Fruit fly (Drosophila melanogaster) whole organism, embryonic: Measurements from ENCODE around the gene CG14650.

Experiments used
- Antp ChIP-seq: fragments of 200-800 bp; sonication (Bioruptor generic); optimal IDR thresholded peaks from 3 replicates; lab custom pipeline; 2016; ENCODE audit warnings: missing biosample characterization, missing genetic modification characterization
- Atf-2 ChIP-seq: fragments of 200-800 bp; sonication (Bioruptor generic); optimal IDR thresholded peaks from 2 replicates; lab custom pipeline; 2016; ENCODE audit warnings: missing biosample characterization, missing genetic modification characterization
- B-H2 ChIP-seq: fragments of 200-800 bp; sonication (Bioruptor generic); optimal IDR thresholded peaks from 2 replicates; lab custom pipeline; 2018; ENCODE audit warnings: missing biosample characterization, mild to moderate bottlenecking, missing genetic modification characterization
- Bdp1 ChIP-seq: fragments of 200-800 bp; sonication (Bioruptor generic); optimal IDR thresholded peaks from 3 replicates; lab custom pipeline; 2016; ENCODE audit warnings: missing biosample characterization, missing genetic modification characterization
- CG10147 ChIP-seq: fragments of 200-800 bp; sonication (Bioruptor generic); optimal IDR thresholded peaks from 2 replicates; lab custom pipeline; 2019; ENCODE audit warnings: missing biosample characterization, mild to moderate bottlenecking, missing genetic modification characterization, moderate library complexity
- CG1024 ChIP-seq: fragments of 200-800 bp; sonication (Bioruptor generic); IDR thresholded peaks from 2 replicates; pipeline ENCODE4 v1.3.6; 2022; ENCODE audit warnings: missing biosample characterization, missing genetic modification characterization
- CG12071 ChIP-seq: fragments of 200-800 bp; sonication (Bioruptor generic); optimal IDR thresholded peaks from 3 replicates; lab custom pipeline; 2018; ENCODE audit warnings: missing biosample characterization, mild to moderate bottlenecking, missing genetic modification characterization
- CG12236 ChIP-seq: fragments of 200-800 bp; sonication (Bioruptor generic); optimal IDR thresholded peaks from 2 replicates; lab custom pipeline; 2016; ENCODE audit warnings: missing biosample characterization, missing genetic modification characterization
- CG12391 ChIP-seq: fragments of 200-800 bp; sonication (Bioruptor generic); optimal IDR thresholded peaks from 3 replicates; lab custom pipeline; 2018; ENCODE audit warnings: missing biosample characterization, mild to moderate bottlenecking, missing genetic modification characterization, moderate library complexity
- CG13123 ChIP-seq: fragments of 200-800 bp; sonication (Bioruptor generic); optimal IDR thresholded peaks from 2 replicates; lab custom pipeline; 2016; ENCODE audit warnings: missing biosample characterization, missing genetic modification characterization
- CG15011 ChIP-seq: fragments of 200-800 bp; sonication (Bioruptor generic); optimal IDR thresholded peaks from 3 replicates; lab custom pipeline; 2018; ENCODE audit warnings: missing biosample characterization, mild to moderate bottlenecking, missing genetic modification characterization
- CG15269 ChIP-seq: fragments of 200-800 bp; sonication (Bioruptor generic); optimal IDR thresholded peaks from 2 replicates; lab custom pipeline; 2018; ENCODE audit warnings: missing biosample characterization, mild to moderate bottlenecking, missing genetic modification characterization, moderate library complexity
- CG15514 ChIP-seq: fragments of 200-800 bp; sonication (Bioruptor generic); optimal IDR thresholded peaks from 3 replicates; lab custom pipeline; 2017; ENCODE audit warnings: missing biosample characterization, missing genetic modification characterization, mild to moderate bottlenecking, moderate library complexity, missing genetic modification reagents
- CG17385 ChIP-seq: fragments of 200-800 bp; sonication (Bioruptor generic); optimal IDR thresholded peaks from 3 replicates; lab custom pipeline; 2018; ENCODE audit warnings: missing biosample characterization, mild to moderate bottlenecking, missing genetic modification characterization
- CG18619 ChIP-seq: fragments of 200-800 bp; sonication (Bioruptor generic); optimal IDR thresholded peaks from 3 replicates; lab custom pipeline; 2017; ENCODE audit warnings: missing biosample characterization, mild to moderate bottlenecking, missing genetic modification characterization
- CG3281 ChIP-seq: fragments of 200-800 bp; sonication (Bioruptor generic); optimal IDR thresholded peaks from 3 replicates; lab custom pipeline; 2017; ENCODE audit warnings: missing biosample characterization, mild to moderate bottlenecking, missing genetic modification characterization
- CG4282 ChIP-seq: fragments of 200-800 bp; sonication (Bioruptor generic); optimal IDR thresholded peaks from 2 replicates; lab custom pipeline; 2016; ENCODE audit warnings: missing biosample characterization, missing genetic modification characterization
- CG4360 ChIP-seq: fragments of 200-800 bp; sonication (Bioruptor generic); IDR thresholded peaks from 2 replicates; pipeline ENCODE4 v1.3.6; 2022; ENCODE audit warnings: missing biosample characterization, missing genetic modification characterization
- CG6254 ChIP-seq: fragments of 200-800 bp; sonication (Bioruptor generic); optimal IDR thresholded peaks from 3 replicates; lab custom pipeline; 2017; ENCODE audit warnings: mild to moderate bottlenecking, missing biosample characterization, missing genetic modification reagents, missing genetic modification characterization
- CG6272 ChIP-seq: fragments of 200-800 bp; sonication (Bioruptor generic); IDR thresholded peaks from 2 replicates; pipeline ENCODE4 v1.3.6; 2022; ENCODE audit warnings: missing biosample characterization, missing genetic modification characterization
- CG8290 ChIP-seq, 3 experiments: fragments of 200-800 bp; sonication (Bioruptor generic); optimal IDR thresholded peaks; 2 replicates each; lab custom pipeline; 2016 to 2019; ENCODE audit warnings: missing biosample characterization in 3 of 3, missing genetic modification characterization in 3 of 3, mild to moderate bottlenecking in 2 of 3, moderate library complexity in 1 of 3
- CG8944 ChIP-seq: fragments of 200-800 bp; sonication (Bioruptor generic); optimal IDR thresholded peaks from 3 replicates; lab custom pipeline; 2016; ENCODE audit warnings: missing biosample characterization, missing genetic modification characterization
- Dip2 ChIP-seq: fragments of 200-800 bp; sonication (Bioruptor generic); IDR thresholded peaks from 2 replicates; pipeline ENCODE4 v1.3.6; 2022; ENCODE audit warnings: missing biosample characterization, missing genetic modification characterization
- Dll ChIP-seq: fragments of 200-800 bp; sonication (Bioruptor generic); IDR thresholded peaks from 4 replicates; pipeline ENCODE4 v1.3.6; 2022; ENCODE audit warnings: missing biosample characterization, missing genetic modification characterization; ENCODE audit not compliant: partially characterized antibody
- Lhr ChIP-seq: fragments of 200-800 bp; sonication (Bioruptor generic); optimal IDR thresholded peaks from 3 replicates; lab custom pipeline; 2017; ENCODE audit warnings: mild to moderate bottlenecking, missing biosample characterization, missing genetic modification reagents, missing genetic modification characterization
- Meics ChIP-seq: fragments of 200-800 bp; sonication (Bioruptor generic); optimal IDR thresholded peaks from 2 replicates; lab custom pipeline; 2017; ENCODE audit warnings: missing biosample characterization, mild to moderate bottlenecking, missing genetic modification characterization
- Mes4 ChIP-seq: fragments of 200-800 bp; sonication (Bioruptor generic); optimal IDR thresholded peaks from 2 replicates; lab custom pipeline; 2016; ENCODE audit warnings: missing biosample characterization, missing genetic modification characterization
- NC2β ChIP-seq: fragments of 200-800 bp; sonication (Bioruptor generic); optimal IDR thresholded peaks from 2 replicates; lab custom pipeline; 2016; ENCODE audit warnings: missing biosample characterization, missing genetic modification characterization
- Scr ChIP-seq: fragments of 200-800 bp; sonication (Bioruptor generic); IDR thresholded peaks from 2 replicates; pipeline ENCODE4 v1.3.6; 2022; ENCODE audit warnings: missing biosample characterization, missing genetic modification characterization; ENCODE audit not compliant: partially characterized antibody
- Sox102F ChIP-seq: fragments of 200-800 bp; sonication (Bioruptor generic); optimal IDR thresholded peaks from 2 replicates; lab custom pipeline; 2018; ENCODE audit warnings: missing biosample characterization, mild to moderate bottlenecking, missing genetic modification characterization, moderate library complexity
- ab ChIP-seq: fragments of 200-800 bp; sonication (Bioruptor generic); optimal IDR thresholded peaks from 2 replicates; lab custom pipeline; 2016; ENCODE audit warnings: missing biosample characterization, missing genetic modification characterization
- ap ChIP-seq: fragments of 200-800 bp; sonication (Bioruptor generic); IDR thresholded peaks from 2 replicates; pipeline ENCODE4 v1.3.6; 2022; ENCODE audit warnings: missing biosample characterization, missing genetic modification characterization
- bowl ChIP-seq: fragments of 200-800 bp; sonication (Bioruptor generic); IDR thresholded peaks from 2 replicates; pipeline ENCODE4 v1.3.6; 2022; ENCODE audit warnings: missing biosample characterization, missing genetic modification characterization
- cad ChIP-seq: fragments of >200 bp; optimal IDR thresholded peaks from 2 replicates; lab custom pipeline; 2017; ENCODE audit warnings: missing biosample characterization, missing genetic modification characterization
- chinmo ChIP-seq: fragments of 200-800 bp; sonication (Bioruptor generic); IDR thresholded peaks from 4 replicates; pipeline ENCODE4 v1.3.6; 2022; ENCODE audit warnings: missing biosample characterization, missing genetic modification characterization; ENCODE audit not compliant: partially characterized antibody
- dysf ChIP-seq: fragments of 200-800 bp; sonication (Bioruptor generic); IDR thresholded peaks from 3 replicates; pipeline ENCODE4 v1.3.6; 2022; ENCODE audit warnings: missing biosample characterization, missing genetic modification characterization
- gro ChIP-seq: fragments of 200-800 bp; sonication (Bioruptor generic); optimal IDR thresholded peaks from 2 replicates; lab custom pipeline; 2016; ENCODE audit warnings: missing biosample characterization, missing genetic modification characterization
- gt ChIP-seq: fragments of 200-800 bp; sonication (Bioruptor generic); IDR thresholded peaks from 2 replicates; pipeline ENCODE4 v1.3.6; 2022; ENCODE audit warnings: missing biosample characterization, missing genetic modification characterization
- hth ChIP-seq: fragments of >200 bp; optimal IDR thresholded peaks from 2 replicates; lab custom pipeline; 2017; ENCODE audit warnings: inconsistent platforms
- kay ChIP-seq: fragments of 200-800 bp; sonication (Bioruptor generic); optimal IDR thresholded peaks from 2 replicates; lab custom pipeline; 2016; ENCODE audit warnings: missing biosample characterization, missing genetic modification characterization
- kni ChIP-seq: fragments of 200-800 bp; sonication (Bioruptor generic); optimal IDR thresholded peaks from 3 replicates; lab custom pipeline; 2017; ENCODE audit warnings: mild to moderate bottlenecking, missing biosample characterization, missing genetic modification reagents, missing genetic modification characterization
- mirr ChIP-seq: fragments of 200-800 bp; sonication (Bioruptor generic); optimal IDR thresholded peaks from 3 replicates; lab custom pipeline; 2018; ENCODE audit warnings: missing biosample characterization, mild to moderate bottlenecking, missing genetic modification characterization
- p53 ChIP-seq: fragments of 200-800 bp; sonication (Bioruptor generic); optimal IDR thresholded peaks from 2 replicates; lab custom pipeline; 2016; ENCODE audit warnings: missing biosample characterization, missing genetic modification characterization
- pfk ChIP-seq: fragments of 200-800 bp; sonication (Bioruptor generic); optimal IDR thresholded peaks from 2 replicates; lab custom pipeline; 2018; ENCODE audit warnings: missing biosample characterization, mild to moderate bottlenecking, missing genetic modification characterization, moderate library complexity
- phol ChIP-seq: fragments of 200-800 bp; sonication (Bioruptor generic); optimal IDR thresholded peaks from 3 replicates; lab custom pipeline; 2018; ENCODE audit warnings: missing biosample characterization, mild to moderate bottlenecking, missing genetic modification characterization, moderate library complexity
- pnt ChIP-seq: fragments of 200-800 bp; sonication (Bioruptor generic); optimal IDR thresholded peaks from 3 replicates; lab custom pipeline; 2016; ENCODE audit warnings: missing biosample characterization, missing genetic modification characterization
- shn ChIP-seq: fragments of 200-800 bp; sonication (Bioruptor generic); optimal IDR thresholded peaks from 3 replicates; lab custom pipeline; 2016; ENCODE audit warnings: missing biosample characterization, missing genetic modification characterization
- tna ChIP-seq: fragments of 200-800 bp; sonication (Bioruptor generic); IDR thresholded peaks from 2 replicates; pipeline ENCODE4 v1.3.6; 2022; ENCODE audit warnings: missing biosample characterization, missing genetic modification characterization; ENCODE audit not compliant: partially characterized antibody

The CG14650 gene

dm6 chr3R:4394654-4395581, 42.3 kb upstream of the CG14650 start (continued):
- TF ChIP-seq cad (GFP tag; lab: Kevin White, UChicago) = no peak
- peak; percentile 87 for TF ChIP-seq CG3281 (GFP tag; lab: Kevin White, UChicago)
- TF ChIP-seq pfk = no peak
- TF ChIP-seq pnt = peak; percentile 71
- TF ChIP-seq hth (lab: Kevin White, UChicago) = no peak
- peak; percentile 82 for TF ChIP-seq CG18619
- TF ChIP-seq NC2β (GFP tag; lab: Kevin White, UChicago) = peak; percentile 70
- TF ChIP-seq shn (GFP tag; lab: Kevin White, UChicago) = peak; percentile 69
- TF ChIP-seq CG4360 (GFP tag; lab: Robert Waterston, UW) = no peak
- TF ChIP-seq Mes4 (GFP tag; lab: Kevin White, UChicago) = peak; percentile 81
- TF ChIP-seq kay (GFP tag; lab: Kevin White, UChicago) = peak; percentile 76
- TF ChIP-seq CG12391 = peak; percentile 88
- peak; percentile 51 for TF ChIP-seq Lhr (GFP tag; lab: Kevin White, UChicago)
- TF ChIP-seq CG12071 (GFP tag; lab: Kevin White, UChicago) = peak; percentile 89
- TF ChIP-seq B-H2 (GFP tag; lab: Kevin White, UChicago) = peak; percentile 5
- TF ChIP-seq CG17385 (GFP tag; lab: Kevin White, UChicago) = peak; percentile 82
- TF ChIP-seq CG13123 (GFP tag; lab: Kevin White, UChicago) = peak; percentile 74
- peak; percentile 88 for TF ChIP-seq Meics (GFP tag; lab: Kevin White, UChicago)
- peak; percentile 79 for TF ChIP-seq Atf-2 (GFP tag; lab: Kevin White, UChicago)
- peak; percentile 81 for TF ChIP-seq CG15011
- TF ChIP-seq CG15514 (GFP tag; lab: Kevin White, UChicago) = peak; percentile 78
- peak; percentile 94 for TF ChIP-seq dysf (GFP tag; lab: Robert Waterston, UW)
- peak; percentile 8 for TF ChIP-seq kni
- peak; percentile 92 for TF ChIP-seq CG15269 (tag; lab: Kevin White, UChicago)
- peak; percentile 77 for TF ChIP-seq CG6254 (GFP tag; lab: Kevin White, UChicago)
- TF ChIP-seq Scr (GFP tag; lab: Robert Waterston, UW) = no peak
- TF ChIP-seq Antp = peak; percentile 90
- peak; percentile 73; the same call in 1 of the 2 replicates for TF ChIP-seq bowl (GFP tag; lab: Robert Waterston, UW)
- peak; percentile 89 for TF ChIP-seq CG10147 (GFP tag; lab: Kevin White, UChicago)
- TF ChIP-seq p53 = peak; percentile 49
- TF ChIP-seq CG1024 (GFP tag; lab: Robert Waterston, UW) = peak; percentile 67; the same call in 1 of the 2 replicates
- no peak for TF ChIP-seq tna
- no peak for TF ChIP-seq chinmo (GFP tag; lab: Robert Waterston, UW)
- peak; percentile 41 for TF ChIP-seq CG4282
- peak; percentile 68 for TF ChIP-seq Bdp1 (GFP tag; lab: Kevin White, UChicago)
- peak; percentile 82 for TF ChIP-seq ab (GFP tag; lab: Kevin White, UChicago)
- 0 out of 2 replicates have a peak, but pooled peaks have one; percentile 13 for TF ChIP-seq Dip2 (GFP tag; lab: Robert Waterston, UW)
- peak; percentile 86 for TF ChIP-seq phol (tag; lab: Kevin White, UChicago)
- peak; percentile 90 for TF ChIP-seq mirr (GFP tag; lab: Kevin White, UChicago)
- TF ChIP-seq Sox102F = peak; percentile 93
- TF ChIP-seq ap (GFP tag; lab: Robert Waterston, UW) = peak; percentile 78
- TF ChIP-seq CG12236 (GFP tag; lab: Kevin White, UChicago) = peak; percentile 65
- peak; percentile 95 for TF ChIP-seq gro (GFP tag; lab: Kevin White, UChicago)
- TF ChIP-seq Dll (GFP tag; lab: Robert Waterston, UW) = no peak
- TF ChIP-seq CG8944 = peak; percentile 87
- no peak for TF ChIP-seq CG8290 (GFP tag; optimal IDR thresholded peaks at IDR 0.05; lab: Kevin White, UChicago)
- TF ChIP-seq CG8290 (tag; optimal IDR thresholded peaks at IDR 0.05; lab: Kevin White, UChicago) = peak in 1 of 2 experiments; percentile 97
- peak; percentile 79 for TF ChIP-seq CG6272
- TF ChIP-seq gt = peak; percentile 70
